Fruit fly (Drosophila melanogaster) whole organism, prepupa: ENCODE results near the gene CG9933.
A peak's percentile ranks its signal among the peaks of the same experiment; 100 is the strongest.

Source experiments
- CG31627 ChIP-seq: fragments of 200-800 bp; sonication (Bioruptor generic); optimal IDR thresholded peaks from 3 replicates; lab custom pipeline; 2016; ENCODE audit warnings: missing biosample characterization, missing genetic modification characterization
- CG32006 ChIP-seq: fragments of 200-800 bp; sonication (Bioruptor generic); optimal IDR thresholded peaks from 3 replicates; lab custom pipeline; 2017; ENCODE audit warnings: missing biosample characterization, mild to moderate bottlenecking, missing genetic modification characterization
- CG4318 ChIP-seq: fragments of 200-800 bp; sonication (Bioruptor generic); optimal IDR thresholded peaks from 3 replicates; lab custom pipeline; 2017; ENCODE audit warnings: missing biosample characterization, mild to moderate bottlenecking, missing genetic modification characterization
- CG6163 ChIP-seq: fragments of 200-800 bp; sonication (Bioruptor generic); IDR thresholded peaks from 3 replicates; pipeline ENCODE4 v1.3.6; 2022; ENCODE audit warnings: missing biosample characterization, missing genetic modification characterization
- Eip93F ChIP-seq: fragments of 200-800 bp; sonication (Bioruptor generic); optimal IDR thresholded peaks from 2 replicates; lab custom pipeline; 2016; ENCODE audit warnings: missing biosample characterization, mild to moderate bottlenecking, missing genetic modification characterization
- Hr38 ChIP-seq: sonication (Bioruptor generic); optimal IDR thresholded peaks from 2 replicates; lab custom pipeline; 2016; ENCODE audit warnings: missing biosample characterization, missing genetic modification characterization
- Smox ChIP-seq: fragments of 200-800 bp; sonication (Bioruptor generic); optimal IDR thresholded peaks from 3 replicates; lab custom pipeline; 2016; ENCODE audit warnings: missing biosample characterization, missing genetic modification characterization
- Sox102F ChIP-seq: fragments of 200-800 bp; sonication (Bioruptor generic); optimal IDR thresholded peaks from 2 replicates; lab custom pipeline; 2016; ENCODE audit warnings: missing biosample characterization, mild to moderate bottlenecking, missing genetic modification characterization
- acj6 ChIP-seq: fragments of 200-800 bp; sonication (Bioruptor generic); optimal IDR thresholded peaks from 3 replicates; lab custom pipeline; 2016; ENCODE audit warnings: missing biosample characterization, missing genetic modification characterization
- fd59A ChIP-seq: fragments of 200-800 bp; sonication (Bioruptor generic); optimal IDR thresholded peaks from 2 replicates; lab custom pipeline; 2017; ENCODE audit warnings: missing biosample characterization, mild to moderate bottlenecking, missing genetic modification characterization, missing genetic modification reagents
- fkh ChIP-seq: fragments of 200-800 bp; sonication (Bioruptor generic); optimal IDR thresholded peaks from 3 replicates; lab custom pipeline; 2017; ENCODE audit warnings: missing biosample characterization, mild to moderate bottlenecking, missing genetic modification characterization, moderate library complexity
- topi ChIP-seq: fragments of 200-800 bp; sonication (Bioruptor generic); optimal IDR thresholded peaks from 3 replicates; lab custom pipeline; 2016; ENCODE audit warnings: missing biosample characterization, missing genetic modification characterization

DNA sequence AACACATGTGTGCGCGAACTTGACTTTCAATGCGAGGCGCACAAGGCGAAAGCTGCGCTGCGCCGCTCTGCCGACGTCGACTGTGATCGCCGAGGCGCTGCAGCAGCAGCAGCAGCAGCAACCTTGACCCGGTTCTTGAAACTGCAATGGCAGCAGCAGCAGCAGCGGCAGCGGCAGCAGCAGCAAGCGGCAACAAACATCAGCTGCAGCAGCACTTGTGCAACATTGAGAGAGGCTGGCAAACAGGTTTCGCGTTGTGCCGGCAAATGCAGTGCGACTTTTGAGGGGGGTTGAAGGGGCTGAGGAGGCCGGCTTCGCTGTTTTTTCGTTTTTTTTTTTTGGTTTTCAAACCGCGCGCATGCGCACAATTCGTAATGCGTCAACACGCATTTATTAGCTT is 23.0 kb upstream of the CG9933 start:
- TF ChIP-seq CG4318 (GFP tag; lab: Kevin White, UChicago) (no peak), Eip93F (no peak), CG6163 (peak; percentile 55; the same call in 2 of the 3 replicates), Hr38 (no peak), fd59A (GFP tag; lab: Kevin White, UChicago) (no peak), topi (GFP tag; lab: Kevin White, UChicago) (no peak), CG32006 (GFP tag; lab: Kevin White, UChicago) (peak; percentile 2), fkh (GFP tag; lab: Kevin White, UChicago) (no peak), Sox102F (no peak), Smox (GFP tag; lab: Kevin White, UChicago) (no peak), CG31627 (GFP tag; lab: Kevin White, UChicago) (no peak), acj6 (GFP tag; lab: Kevin White, UChicago) (no peak)
